Fruit fly (Drosophila melanogaster) whole organism, embryonic: ENCODE results near the gene Sb.
A peak's percentile ranks its signal among the peaks of the same experiment; 100 is the strongest.

Source experiments
- Adf1 ChIP-seq: fragments of 200-800 bp; sonication (Bioruptor generic); IDR thresholded peaks from 2 replicates; pipeline ENCODE4 v1.3.6; 2022; ENCODE audit warnings: missing biosample characterization, missing genetic modification characterization
- Antp ChIP-seq: fragments of 200-800 bp; sonication (Bioruptor generic); optimal IDR thresholded peaks from 3 replicates; lab custom pipeline; 2016; ENCODE audit warnings: missing biosample characterization, missing genetic modification characterization
- Atf6 ChIP-seq: fragments of 200-800 bp; sonication (Bioruptor generic); IDR thresholded peaks from 2 replicates; pipeline ENCODE4 v1.3.6; 2022; ENCODE audit warnings: missing biosample characterization, missing genetic modification characterization
- CG12104 ChIP-seq: fragments of 200-800 bp; sonication (Bioruptor generic); optimal IDR thresholded peaks from 3 replicates; lab custom pipeline; 2016; ENCODE audit warnings: missing biosample characterization, missing genetic modification characterization
- CG12942 ChIP-seq: fragments of 200-800 bp; sonication (Bioruptor generic); optimal IDR thresholded peaks from 3 replicates; lab custom pipeline; 2016; ENCODE audit warnings: missing biosample characterization, missing genetic modification characterization
- CG14050 ChIP-seq: fragments of 200-800 bp; sonication (Bioruptor generic); IDR thresholded peaks from 3 replicates; pipeline ENCODE4 v1.3.6; 2022; ENCODE audit warnings: missing biosample characterization, missing genetic modification characterization
- CG18764 ChIP-seq: fragments of 200-800 bp; sonication (Bioruptor generic); optimal IDR thresholded peaks from 3 replicates; lab custom pipeline; 2016; ENCODE audit warnings: missing biosample characterization, missing genetic modification characterization
- CG30020 ChIP-seq: fragments of 200-800 bp; optimal IDR thresholded peaks from 2 replicates; lab custom pipeline; 2019; ENCODE audit warnings: missing biosample characterization, mild to moderate bottlenecking, missing genetic modification characterization, moderate library complexity
- CG3281 ChIP-seq: fragments of 200-800 bp; sonication (Bioruptor generic); optimal IDR thresholded peaks from 3 replicates; lab custom pipeline; 2017; ENCODE audit warnings: missing biosample characterization, mild to moderate bottlenecking, missing genetic modification characterization
- CG6175 ChIP-seq: fragments of 200-800 bp; sonication (Bioruptor generic); IDR thresholded peaks from 3 replicates; pipeline ENCODE4 v1.3.6; 2022; ENCODE audit warnings: missing biosample characterization, missing genetic modification characterization
- CG6765 ChIP-seq: fragments of 200-800 bp; sonication (Bioruptor generic); optimal IDR thresholded peaks from 3 replicates; lab custom pipeline; 2017; ENCODE audit warnings: missing biosample characterization, mild to moderate bottlenecking, missing genetic modification characterization
- CG7786 ChIP-seq: fragments of 200-800 bp; sonication (Bioruptor generic); optimal IDR thresholded peaks from 2 replicates; lab custom pipeline; 2016; ENCODE audit warnings: missing biosample characterization, missing genetic modification characterization
- CG8765 ChIP-seq: fragments of 200-800 bp; sonication (Bioruptor generic); IDR thresholded peaks from 2 replicates; pipeline ENCODE4 v1.3.6; 2022; ENCODE audit warnings: missing biosample characterization, missing genetic modification characterization
- CG8944 ChIP-seq: fragments of 200-800 bp; sonication (Bioruptor generic); optimal IDR thresholded peaks from 3 replicates; lab custom pipeline; 2016; ENCODE audit warnings: missing biosample characterization, missing genetic modification characterization
- Dek ChIP-seq: fragments of 200-800 bp; sonication (Bioruptor generic); optimal IDR thresholded peaks from 3 replicates; lab custom pipeline; 2019; ENCODE audit warnings: missing biosample characterization, mild to moderate bottlenecking, missing genetic modification characterization, moderate library complexity
- Dll ChIP-seq: fragments of 200-800 bp; sonication (Bioruptor generic); IDR thresholded peaks from 4 replicates; pipeline ENCODE4 v1.3.6; 2022; ENCODE audit warnings: missing biosample characterization, missing genetic modification characterization; ENCODE audit not compliant: partially characterized antibody
- Eip74EF ChIP-seq, 2 experiments: fragments of 200-800 bp in 1 of 2; fragments of >200 bp in 1 of 2; sonication (Bioruptor generic) in 1 of 2; optimal IDR thresholded peaks; 2 replicates each; lab custom pipeline; 2017 to 2019; ENCODE audit warnings: missing biosample characterization in 2 of 2, missing genetic modification characterization in 2 of 2, mild to moderate bottlenecking in 1 of 2, moderate library complexity in 1 of 2
- Fer3 ChIP-seq: fragments of 200-800 bp; sonication (Bioruptor generic); optimal IDR thresholded peaks from 2 replicates; lab custom pipeline; 2018; ENCODE audit warnings: missing biosample characterization, mild to moderate bottlenecking, missing genetic modification characterization, moderate library complexity
- H2.0 ChIP-seq: fragments of 200-800 bp; sonication (Bioruptor generic); IDR thresholded peaks from 2 replicates; pipeline ENCODE4 v1.3.6; 2022; ENCODE audit warnings: missing biosample characterization, missing genetic modification characterization
- HLH3B ChIP-seq: fragments of 200-800 bp; sonication (Bioruptor generic); IDR thresholded peaks from 2 replicates; pipeline ENCODE4 v1.3.6; 2022; ENCODE audit warnings: missing biosample characterization, missing genetic modification characterization
- HLHmδ ChIP-seq: fragments of 200-800 bp; sonication (Bioruptor generic); optimal IDR thresholded peaks from 2 replicates; lab custom pipeline; 2018; ENCODE audit warnings: missing biosample characterization, mild to moderate bottlenecking, missing genetic modification characterization, moderate library complexity
- Hr3 ChIP-seq: fragments of 200-800 bp; sonication (Bioruptor generic); optimal IDR thresholded peaks from 3 replicates; lab custom pipeline; 2016; ENCODE audit warnings: missing biosample characterization, missing genetic modification characterization
- Hr51 ChIP-seq, 2 experiments: fragments of 200-800 bp; sonication (Bioruptor generic); optimal IDR thresholded peaks; 2 replicates in 1 of 2; 3 replicates in 1 of 2; lab custom pipeline; 2016 to 2018; ENCODE audit warnings: missing biosample characterization in 2 of 2, missing genetic modification characterization in 2 of 2, mild to moderate bottlenecking in 1 of 2, moderate library complexity in 1 of 2
- Jarid2 ChIP-seq: fragments of 200-800 bp; sonication (Bioruptor generic); optimal IDR thresholded peaks from 3 replicates; lab custom pipeline; 2017; ENCODE audit warnings: mild to moderate bottlenecking, missing biosample characterization, missing genetic modification reagents, missing genetic modification characterization
- MTF-1 ChIP-seq: fragments of 200-800 bp; sonication (Bioruptor generic); optimal IDR thresholded peaks from 2 replicates; lab custom pipeline; 2018; ENCODE audit warnings: missing biosample characterization, mild to moderate bottlenecking, missing genetic modification characterization, borderline replicate concordance
- NK7.1 ChIP-seq: fragments of 200-800 bp; sonication (Bioruptor generic); optimal IDR thresholded peaks from 3 replicates; lab custom pipeline; 2016; ENCODE audit warnings: missing biosample characterization, missing genetic modification characterization
- Nf-YA ChIP-seq: fragments of 200-800 bp; sonication (Bioruptor generic); IDR thresholded peaks from 2 replicates; pipeline ENCODE4 v1.3.6; 2022; ENCODE audit warnings: missing biosample characterization, missing genetic modification characterization
- Six4 ChIP-seq: fragments of 200-800 bp; sonication (Bioruptor generic); optimal IDR thresholded peaks from 2 replicates; lab custom pipeline; 2016; ENCODE audit warnings: missing biosample characterization, missing genetic modification characterization
- TFAM ChIP-seq: fragments of 200-800 bp; sonication (Bioruptor generic); optimal IDR thresholded peaks from 2 replicates; lab custom pipeline; 2017; ENCODE audit warnings: missing biosample characterization, missing genetic modification characterization, inconsistent platforms
- Taf1 ChIP-seq: fragments of 200-800 bp; sonication (Bioruptor generic); IDR thresholded peaks from 2 replicates; pipeline ENCODE4 v1.3.6; 2022; ENCODE audit warnings: missing biosample characterization, missing genetic modification characterization
- Xbp1 ChIP-seq: fragments of 200-800 bp; sonication (Bioruptor generic); optimal IDR thresholded peaks from 3 replicates; lab custom pipeline; 2016; ENCODE audit warnings: missing biosample characterization, mild to moderate bottlenecking, missing genetic modification characterization
- abd-A ChIP-seq: fragments of 200-800 bp; sonication (Bioruptor generic); optimal IDR thresholded peaks from 3 replicates; lab custom pipeline; 2019; ENCODE audit warnings: missing biosample characterization, mild to moderate bottlenecking, missing genetic modification characterization, moderate library complexity
- az2 ChIP-seq: fragments of 200-800 bp; sonication (Bioruptor generic); optimal IDR thresholded peaks from 3 replicates; lab custom pipeline; 2016; ENCODE audit warnings: missing biosample characterization, missing genetic modification characterization
- bbx ChIP-seq: fragments of 200-800 bp; sonication (Bioruptor generic); IDR thresholded peaks from 2 replicates; pipeline ENCODE4 v1.3.6; 2022; ENCODE audit warnings: missing biosample characterization, missing genetic modification characterization; ENCODE audit not compliant: partially characterized antibody
- ci ChIP-seq: fragments of 200-800 bp; sonication (Bioruptor generic); IDR thresholded peaks from 3 replicates; pipeline ENCODE4 v1.3.6; 2022; ENCODE audit warnings: missing biosample characterization, missing genetic modification characterization
- dan ChIP-seq: fragments of 200-800 bp; sonication (Bioruptor generic); IDR thresholded peaks from 2 replicates; pipeline ENCODE4 v1.3.6; 2022; ENCODE audit warnings: missing biosample characterization, missing genetic modification characterization
- emc ChIP-seq: fragments of 200-800 bp; sonication (Bioruptor generic); optimal IDR thresholded peaks from 2 replicates; lab custom pipeline; 2016; ENCODE audit warnings: missing biosample characterization, missing genetic modification characterization
- fd96Cb ChIP-seq: fragments of 200-800 bp; sonication (Bioruptor generic); optimal IDR thresholded peaks from 2 replicates; lab custom pipeline; 2018; ENCODE audit warnings: missing biosample characterization, mild to moderate bottlenecking, missing genetic modification characterization, moderate library complexity
- otp ChIP-seq: fragments of 200-800 bp; sonication (Bioruptor generic); IDR thresholded peaks from 3 replicates; pipeline ENCODE4, ENCODE4 v1.3.6; 2022; ENCODE audit warnings: missing biosample characterization, missing genetic modification characterization
- pros ChIP-seq: fragments of 200-800 bp; sonication (Bioruptor generic); optimal IDR thresholded peaks from 3 replicates; lab custom pipeline; 2019; ENCODE audit warnings: missing biosample characterization, mild to moderate bottlenecking, missing genetic modification characterization, moderate library complexity
- psq ChIP-seq: fragments of 200-800 bp; sonication (Bioruptor generic); optimal IDR thresholded peaks from 2 replicates; lab custom pipeline; 2017; ENCODE audit warnings: missing biosample characterization, missing genetic modification characterization
- slp2 ChIP-seq: fragments of 200-800 bp; sonication (Bioruptor generic); optimal IDR thresholded peaks from 2 replicates; lab custom pipeline; 2016; ENCODE audit warnings: missing biosample characterization, missing genetic modification characterization
- so ChIP-seq: fragments of 200-800 bp; sonication (Bioruptor generic); IDR thresholded peaks from 3 replicates; pipeline ENCODE4 v1.3.6; 2022; ENCODE audit warnings: missing biosample characterization, missing genetic modification characterization
- stwl ChIP-seq: fragments of 200-800 bp; sonication (Bioruptor generic); optimal IDR thresholded peaks from 3 replicates; lab custom pipeline; 2018; ENCODE audit warnings: missing biosample characterization, mild to moderate bottlenecking, missing genetic modification characterization, moderate library complexity
- trem ChIP-seq: fragments of 200-800 bp; optimal IDR thresholded peaks from 3 replicates; lab custom pipeline; 2019; ENCODE audit warnings: missing biosample characterization, mild to moderate bottlenecking, missing genetic modification characterization, moderate library complexity
- trh ChIP-seq: fragments of 200-800 bp; sonication (Bioruptor generic); optimal IDR thresholded peaks from 2 replicates; lab custom pipeline; 2016; ENCODE audit warnings: missing biosample characterization, missing genetic modification characterization
- wek ChIP-seq: fragments of 200-800 bp; sonication (Bioruptor generic); optimal IDR thresholded peaks from 3 replicates; lab custom pipeline; 2018; ENCODE audit warnings: missing biosample characterization, mild to moderate bottlenecking, missing genetic modification characterization, moderate library complexity
- yki ChIP-seq: fragments of >200 bp; optimal IDR thresholded peaks from 3 replicates; lab custom pipeline; 2018
- zen ChIP-seq: fragments of 200-800 bp; sonication (Bioruptor generic); optimal IDR thresholded peaks from 3 replicates; lab custom pipeline; 2018; ENCODE audit warnings: missing biosample characterization, mild to moderate bottlenecking, missing genetic modification characterization, moderate library complexity

Gene Sb

dm6 chr3R:16146632-16147453 lies 30.9 kb downstream of the Sb start, which contains the start of the genes Mic26-27 and CG5916 (continued):
- TF ChIP-seq so (GFP tag; lab: Robert Waterston, UW) = peak; percentile 69; the same call in 1 of the 3 replicates
- TF ChIP-seq Atf6 (GFP tag; lab: Robert Waterston, UW) = peak; percentile 78; the same call in 1 of the 2 replicates
- peak; percentile 28 for TF ChIP-seq NK7.1 (GFP tag; lab: Kevin White, UChicago)
- no peak for TF ChIP-seq abd-A (tag; lab: Kevin White, UChicago)
- peak; percentile 50 for TF ChIP-seq emc (GFP tag; lab: Kevin White, UChicago)
- TF ChIP-seq CG8944 = peak; percentile 80
- TF ChIP-seq Antp (GFP tag; lab: Kevin White, UChicago) = peak; percentile 79
- peak; percentile 70 for TF ChIP-seq CG12104 (GFP tag; lab: Kevin White, UChicago)
- no peak for TF ChIP-seq Dek
- peak; percentile 69 for TF ChIP-seq slp2
- peak; percentile 39 for TF ChIP-seq wek (GFP tag; lab: Kevin White, UChicago)
- peak; percentile 59 for TF ChIP-seq fd96Cb (tag; lab: Kevin White, UChicago)
- peak; percentile 81 for TF ChIP-seq stwl (tag; lab: Kevin White, UChicago)
- peak; percentile 68 to 84 for TF ChIP-seq Hr51 (GFP tag; optimal IDR thresholded peaks at IDR 0.05; lab: Kevin White, UChicago)
- TF ChIP-seq psq = peak; percentile 36
- peak; percentile 17 for TF ChIP-seq Fer3 (tag; lab: Kevin White, UChicago)
- no peak for TF ChIP-seq Eip74EF (GFP tag; optimal IDR thresholded peaks at IDR 0.05; lab: Kevin White, UChicago)
- TF ChIP-seq pros (GFP tag; lab: Kevin White, UChicago) = no peak
- TF ChIP-seq Six4 (GFP tag; lab: Kevin White, UChicago) = peak; percentile 41
- peak; percentile 61 for TF ChIP-seq Adf1 (GFP tag; lab: Robert Waterston, UW)
- TF ChIP-seq MTF-1 (GFP tag; lab: Kevin White, UChicago) = no peak
- TF ChIP-seq HLH3B (GFP tag; lab: Robert Waterston, UW) = peak; percentile 86
- peak; percentile 58; the same call in 2 of the 3 replicates for TF ChIP-seq CG14050
- peak; percentile 91 for TF ChIP-seq Xbp1 (GFP tag; lab: Kevin White, UChicago)
- TF ChIP-seq Taf1 (GFP tag; lab: Robert Waterston, UW) = peak; percentile 59
- peak; percentile 88 for TF ChIP-seq Hr3 (GFP tag; lab: Kevin White, UChicago)
- no peak for TF ChIP-seq CG6765 (GFP tag; lab: Kevin White, UChicago)
- TF ChIP-seq trh (GFP tag; lab: Kevin White, UChicago) = no peak
- peak; percentile 84 for TF ChIP-seq CG12942 (GFP tag; lab: Kevin White, UChicago)
- peak; percentile 91 for TF ChIP-seq CG7786 (GFP tag; lab: Kevin White, UChicago)
- peak; percentile 91 for TF ChIP-seq ci (GFP tag; lab: Robert Waterston, UW)
- TF ChIP-seq yki (lab: Kevin White, UChicago) = no peak
- TF ChIP-seq CG3281 (GFP tag; lab: Kevin White, UChicago) = no peak
- TF ChIP-seq bbx (GFP tag; lab: Robert Waterston, UW) = peak; percentile 96
- peak; percentile 99 for TF ChIP-seq CG18764 (GFP tag; lab: Kevin White, UChicago)
- peak; percentile 32; the same call in 1 of the 3 replicates for TF ChIP-seq CG6175 (GFP tag; lab: Robert Waterston, UW)
- TF ChIP-seq HLHmδ (GFP tag; lab: Kevin White, UChicago) = no peak
- TF ChIP-seq az2 (GFP tag; lab: Kevin White, UChicago) = peak; percentile 58
- peak; percentile 81 for TF ChIP-seq H2.0 (GFP tag; lab: Robert Waterston, UW)
- peak; percentile 100 for TF ChIP-seq Dll (GFP tag; lab: Robert Waterston, UW)
- TF ChIP-seq Nf-YA (GFP tag; lab: Robert Waterston, UW) = no peak
- TF ChIP-seq CG8765 (GFP tag; lab: Robert Waterston, UW) = peak; percentile 86; the same call in 1 of the 2 replicates
- TF ChIP-seq dan = peak; percentile 62; the same call in 1 of the 2 replicates
- TF ChIP-seq otp (GFP tag; lab: Robert Waterston, UW) = peak; percentile 61; the same call in 1 of the 3 replicates
- TF ChIP-seq trem (tag; lab: Kevin White, UChicago) = peak; percentile 80
- TF ChIP-seq Jarid2 (GFP tag; lab: Kevin White, UChicago) = no peak
- TF ChIP-seq CG30020 = peak; percentile 80
- peak; percentile 94 for TF ChIP-seq zen (tag; lab: Kevin White, UChicago)
- no peak for TF ChIP-seq TFAM (GFP tag; lab: Kevin White, UChicago)
